Fruit fly (Drosophila melanogaster) whole organism, embryonic: ENCODE measurements around the gene CG34107.

Experiments
- Blimp-1 ChIP-seq: fragments of 200-800 bp; sonication (Bioruptor generic); optimal IDR thresholded peaks from 3 replicates; lab custom pipeline; 2018; ENCODE audit warnings: missing biosample characterization, missing genetic modification characterization, mild to moderate bottlenecking, moderate library complexity, missing genetic modification reagents
- CG11560 ChIP-seq: fragments of 200-800 bp; sonication (Bioruptor generic); IDR thresholded peaks from 3 replicates; pipeline ENCODE4 v1.3.6; 2022; ENCODE audit warnings: missing biosample characterization, missing genetic modification characterization
- CG17328 ChIP-seq: fragments of 200-800 bp; sonication (Bioruptor generic); IDR thresholded peaks from 2 replicates; pipeline ENCODE4 v1.3.6; 2022; ENCODE audit warnings: missing biosample characterization, missing genetic modification characterization
- CG17359 ChIP-seq: fragments of 200-800 bp; sonication (Bioruptor generic); optimal IDR thresholded peaks from 3 replicates; lab custom pipeline; 2018; ENCODE audit warnings: missing biosample characterization, mild to moderate bottlenecking, missing genetic modification characterization, moderate library complexity
- CG17385 ChIP-seq: fragments of 200-800 bp; sonication (Bioruptor generic); optimal IDR thresholded peaks from 3 replicates; lab custom pipeline; 2018; ENCODE audit warnings: missing biosample characterization, mild to moderate bottlenecking, missing genetic modification characterization
- CG1832 ChIP-seq: fragments of 200-800 bp; sonication (Bioruptor generic); optimal IDR thresholded peaks from 2 replicates; lab custom pipeline; 2017; ENCODE audit warnings: missing biosample characterization, mild to moderate bottlenecking, missing genetic modification characterization, inconsistent platforms
- CG3065 ChIP-seq: fragments of 200-800 bp; sonication (Bioruptor generic); optimal IDR thresholded peaks from 2 replicates; lab custom pipeline; 2016; ENCODE audit warnings: missing biosample characterization, missing genetic modification characterization
- CG33557 ChIP-seq: fragments of 200-800 bp; sonication (Bioruptor generic); optimal IDR thresholded peaks from 2 replicates; lab custom pipeline; 2019; ENCODE audit warnings: missing biosample characterization, mild to moderate bottlenecking, missing genetic modification characterization, moderate library complexity
- CG34376 ChIP-seq: fragments of 200-800 bp; sonication (Bioruptor generic); optimal IDR thresholded peaks from 2 replicates; lab custom pipeline; 2018; ENCODE audit warnings: missing biosample characterization, mild to moderate bottlenecking, missing genetic modification characterization
- CG6765 ChIP-seq: fragments of 200-800 bp; sonication (Bioruptor generic); optimal IDR thresholded peaks from 3 replicates; lab custom pipeline; 2017; ENCODE audit warnings: missing biosample characterization, mild to moderate bottlenecking, missing genetic modification characterization
- CG7745 ChIP-seq: fragments of 200-800 bp; sonication (Bioruptor generic); optimal IDR thresholded peaks from 2 replicates; lab custom pipeline; 2018; ENCODE audit warnings: missing biosample characterization, mild to moderate bottlenecking, missing genetic modification characterization, moderate library complexity
- CG8281 ChIP-seq: fragments of 200-800 bp; sonication (Bioruptor generic); optimal IDR thresholded peaks from 2 replicates; lab custom pipeline; 2018; ENCODE audit warnings: missing biosample characterization, mild to moderate bottlenecking, missing genetic modification characterization, moderate library complexity
- CHES-1-like ChIP-seq: fragments of 200-800 bp; sonication (Bioruptor generic); optimal IDR thresholded peaks from 2 replicates; lab custom pipeline; 2016; ENCODE audit warnings: missing biosample characterization, missing genetic modification characterization
- CTCF ChIP-seq: fragments of 200-800 bp; sonication (Bioruptor generic); optimal IDR thresholded peaks from 2 replicates; lab custom pipeline; 2017; ENCODE audit warnings: missing biosample characterization, mild to moderate bottlenecking, missing genetic modification characterization, moderate library complexity
- E2f1 ChIP-seq: fragments of 200-800 bp; sonication (Bioruptor generic); IDR thresholded peaks from 2 replicates; pipeline ENCODE4 v1.3.6; 2022; ENCODE audit warnings: missing biosample characterization, missing genetic modification characterization
- HmgZ ChIP-seq: fragments of 200-800 bp; sonication (Bioruptor generic); optimal IDR thresholded peaks from 2 replicates; lab custom pipeline; 2018; ENCODE audit warnings: missing biosample characterization, mild to moderate bottlenecking, missing genetic modification characterization
- Hr3 ChIP-seq: fragments of 200-800 bp; sonication (Bioruptor generic); optimal IDR thresholded peaks from 3 replicates; lab custom pipeline; 2016; ENCODE audit warnings: missing biosample characterization, missing genetic modification characterization
- Hr78 ChIP-seq, 2 experiments: fragments of 200-800 bp in 1 of 2; fragments of >200 bp in 1 of 2; sonication (Bioruptor generic) in 1 of 2; optimal IDR thresholded peaks; 2 replicates each; lab custom pipeline; 2017 to 2019; ENCODE audit warnings: missing biosample characterization in 2 of 2, missing genetic modification characterization in 2 of 2, mild to moderate bottlenecking in 1 of 2, moderate library complexity in 1 of 2
- Lim3 ChIP-seq: fragments of 200-800 bp; sonication (Bioruptor generic); IDR thresholded peaks from 2 replicates; pipeline ENCODE4 v1.3.6; 2022; ENCODE audit warnings: missing biosample characterization, missing genetic modification characterization
- Max ChIP-seq: fragments of 200-800 bp; sonication (Bioruptor generic); optimal IDR thresholded peaks from 2 replicates; lab custom pipeline; 2016; ENCODE audit warnings: missing biosample characterization, mild to moderate bottlenecking, missing genetic modification characterization
- Med ChIP-seq: fragments of 200-800 bp; sonication (Bioruptor generic); peaks from one replicate; lab custom pipeline; 2016; ENCODE audit warnings: missing biosample characterization, missing genetic modification characterization, mild to moderate bottlenecking, inconsistent platforms, moderate library complexity
- Myb ChIP-seq: fragments of 200-800 bp; sonication (Bioruptor generic); optimal IDR thresholded peaks from 2 replicates; lab custom pipeline; 2016; ENCODE audit warnings: missing biosample characterization, missing genetic modification characterization
- Pdp1 ChIP-seq, 2 experiments: fragments of 200-800 bp; sonication (Bioruptor generic); optimal IDR thresholded peaks; 3 replicates each; lab custom pipeline; 2016; ENCODE audit warnings: missing biosample characterization in 2 of 2, missing genetic modification characterization in 2 of 2, mild to moderate bottlenecking in 1 of 2, moderate library complexity in 1 of 2
- Sin3A ChIP-seq: fragments of >200 bp; optimal IDR thresholded peaks from 2 replicates; lab custom pipeline; 2018
- Sox100B ChIP-seq: fragments of 200-800 bp; sonication (Bioruptor generic); optimal IDR thresholded peaks from 3 replicates; lab custom pipeline; 2018; ENCODE audit warnings: missing biosample characterization, mild to moderate bottlenecking, missing genetic modification characterization
- Sry-β ChIP-seq: fragments of 200-800 bp; sonication (Bioruptor generic); optimal IDR thresholded peaks from 2 replicates; lab custom pipeline; 2018; ENCODE audit warnings: missing biosample characterization, mild to moderate bottlenecking, missing genetic modification characterization, moderate library complexity
- Trl ChIP-seq, 3 experiments: fragments of >200 bp in 2 of 3; fragments of 200-800 bp in 1 of 3; sonication (Bioruptor generic) in 1 of 3; optimal IDR thresholded peaks; 2 replicates in 1 of 3; 3 replicates in 2 of 3; lab custom pipeline; 2016 to 2017; ENCODE audit warnings: missing biosample characterization in 1 of 3, missing genetic modification characterization in 1 of 3
- ato ChIP-seq: fragments of 200-800 bp; sonication (Bioruptor generic); IDR thresholded peaks from 2 replicates; pipeline ENCODE4 v1.3.6; 2022; ENCODE audit warnings: missing biosample characterization, missing genetic modification characterization; ENCODE audit not compliant: partially characterized antibody
- cad ChIP-seq: fragments of >200 bp; optimal IDR thresholded peaks from 2 replicates; lab custom pipeline; 2017; ENCODE audit warnings: missing biosample characterization, missing genetic modification characterization
- cato ChIP-seq: fragments of 200-800 bp; sonication (Bioruptor generic); optimal IDR thresholded peaks from 2 replicates; lab custom pipeline; 2016; ENCODE audit warnings: missing biosample characterization, missing genetic modification characterization, borderline replicate concordance
- cg ChIP-seq: fragments of 200-800 bp; sonication (Bioruptor generic); optimal IDR thresholded peaks from 3 replicates; lab custom pipeline; 2019; ENCODE audit warnings: missing biosample characterization, mild to moderate bottlenecking, missing genetic modification characterization, moderate library complexity
- dmrt99B ChIP-seq: fragments of 200-800 bp; sonication (Bioruptor generic); optimal IDR thresholded peaks from 2 replicates; lab custom pipeline; 2018; ENCODE audit warnings: missing biosample characterization, mild to moderate bottlenecking, missing genetic modification characterization, moderate library complexity
- eve ChIP-seq, 2 experiments: fragments of >200 bp; optimal IDR thresholded peaks; 2 replicates each; lab custom pipeline; 2017; ENCODE audit warnings: missing biosample characterization in 2 of 2, missing genetic modification characterization in 2 of 2
- exex ChIP-seq: fragments of 200-800 bp; sonication (Bioruptor generic); optimal IDR thresholded peaks from 4 replicates; lab custom pipeline; 2018; ENCODE audit warnings: missing biosample characterization, mild to moderate bottlenecking, missing genetic modification characterization, moderate library complexity
- hbn ChIP-seq: fragments of 200-800 bp; sonication (Bioruptor generic); IDR thresholded peaks from 2 replicates; pipeline ENCODE4 v1.3.6; 2022; ENCODE audit warnings: missing biosample characterization, missing genetic modification characterization; ENCODE audit not compliant: partially characterized antibody
- kni ChIP-seq: fragments of 200-800 bp; sonication (Bioruptor generic); optimal IDR thresholded peaks from 3 replicates; lab custom pipeline; 2017; ENCODE audit warnings: mild to moderate bottlenecking, missing biosample characterization, missing genetic modification reagents, missing genetic modification characterization
- lov ChIP-seq, 2 experiments: fragments of 200-800 bp in 1 of 2; fragments of >200 bp in 1 of 2; sonication (Bioruptor generic) in 1 of 2; IDR thresholded peaks in 1 of 2; optimal IDR thresholded peaks in 1 of 2; 2 replicates in 1 of 2; 3 replicates in 1 of 2; pipeline versions ENCODE4 v1.3.6 to Lab custom; 2017 to 2022; ENCODE audit warnings: missing biosample characterization in 1 of 2, missing genetic modification characterization in 1 of 2
- mld ChIP-seq: fragments of 200-800 bp; sonication (Bioruptor generic); IDR thresholded peaks from 3 replicates; pipeline ENCODE4 v1.3.6; 2022; ENCODE audit warnings: missing biosample characterization, missing genetic modification characterization; ENCODE audit not compliant: partially characterized antibody
- nau ChIP-seq: fragments of 200-800 bp; sonication (Bioruptor generic); optimal IDR thresholded peaks from 3 replicates; lab custom pipeline; 2017; ENCODE audit warnings: missing biosample characterization, mild to moderate bottlenecking, missing genetic modification characterization, missing genetic modification reagents
- salm ChIP-seq: fragments of 200-800 bp; sonication (Bioruptor generic); optimal IDR thresholded peaks from 2 replicates; lab custom pipeline; 2018; ENCODE audit warnings: missing biosample characterization, mild to moderate bottlenecking, missing genetic modification characterization
- sd ChIP-seq: fragments of 200-800 bp; sonication (Bioruptor generic); optimal IDR thresholded peaks from 3 replicates; lab custom pipeline; 2018; ENCODE audit warnings: missing biosample characterization, mild to moderate bottlenecking, missing genetic modification characterization, moderate library complexity
- sens ChIP-seq: fragments of 200-800 bp; sonication (Bioruptor generic); peaks from one replicate; lab custom pipeline; 2016; ENCODE audit warnings: missing biosample characterization, missing genetic modification characterization
- seq ChIP-seq: fragments of 200-800 bp; sonication (Bioruptor generic); IDR thresholded peaks from 2 replicates; pipeline ENCODE4 v1.3.6; 2022; ENCODE audit warnings: missing biosample characterization, missing genetic modification characterization
- sqz ChIP-seq: fragments of 200-800 bp; sonication (Bioruptor generic); optimal IDR thresholded peaks from 3 replicates; lab custom pipeline; 2018; ENCODE audit warnings: missing biosample characterization, mild to moderate bottlenecking, missing genetic modification characterization
- sug ChIP-seq: fragments of 200-800 bp; optimal IDR thresholded peaks from 2 replicates; lab custom pipeline; 2019; ENCODE audit warnings: missing biosample characterization, mild to moderate bottlenecking, missing genetic modification characterization, moderate library complexity

Gene CG34107

DNA sequence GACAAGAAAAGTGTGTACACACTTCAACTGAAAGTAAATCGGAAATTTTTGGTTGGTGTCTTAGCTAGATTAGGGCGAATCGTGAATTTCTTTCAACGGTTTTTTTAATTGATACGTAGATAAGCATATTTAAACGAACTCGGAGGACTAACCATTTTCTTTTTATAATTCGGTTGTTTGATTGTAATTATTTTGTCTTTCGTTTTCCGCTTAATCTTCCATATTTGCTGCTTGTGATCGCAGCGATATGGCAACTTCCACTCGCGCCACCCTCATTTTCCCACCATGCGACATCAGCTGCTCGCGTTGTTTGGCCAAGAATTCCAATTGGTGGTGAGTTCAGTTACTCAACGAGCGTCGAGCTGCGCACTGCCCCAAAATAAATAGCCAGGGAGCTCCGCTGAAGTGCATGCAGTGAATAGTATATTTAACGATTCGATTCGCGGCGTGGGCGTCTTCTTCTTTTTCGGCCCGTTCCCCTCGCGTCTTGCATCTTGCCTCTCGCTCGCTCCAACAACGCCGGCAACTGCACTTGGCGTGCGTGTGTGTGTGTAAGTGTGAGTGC is 39.3 kb downstream of the CG34107 start, which contains the start of gene Nuak (continued):
- TF ChIP-seq Sox100B: peak; percentile 30
- TF ChIP-seq Med (GFP tag; lab: Kevin White, UChicago): peak; percentile 100
- TF ChIP-seq CTCF (GFP tag; lab: Kevin White, UChicago): peak; percentile 65
- TF ChIP-seq CG11560 (tag; lab: Robert Waterston, UW): no peak
- no peak for TF ChIP-seq ato (GFP tag; lab: Robert Waterston, UW)
- TF ChIP-seq E2f1 (GFP tag; lab: Robert Waterston, UW): no peak
- TF ChIP-seq hbn (GFP tag; lab: Robert Waterston, UW): no peak
- TF ChIP-seq CG1832 (GFP tag; lab: Kevin White, UChicago): peak; percentile 76
- TF ChIP-seq seq (GFP tag; lab: Robert Waterston, UW): no peak
- peak; percentile 83 for TF ChIP-seq Max (GFP tag; lab: Kevin White, UChicago)
- TF ChIP-seq Sin3A (lab: Kevin White, UChicago): peak; percentile 86
- peak; percentile 88 for TF ChIP-seq dmrt99B
- peak; percentile 91 for TF ChIP-seq HmgZ (tag; lab: Kevin White, UChicago)
- peak; percentile 73 for TF ChIP-seq Blimp-1 (GFP tag; lab: Kevin White, UChicago)
- peak; percentile 74 for TF ChIP-seq cato
- TF ChIP-seq mld (GFP tag; lab: Robert Waterston, UW): no peak
- peak; percentile 74 for TF ChIP-seq CG17359 (tag; lab: Kevin White, UChicago)
- TF ChIP-seq, all 482 proteins: peak for 301

DNA sequence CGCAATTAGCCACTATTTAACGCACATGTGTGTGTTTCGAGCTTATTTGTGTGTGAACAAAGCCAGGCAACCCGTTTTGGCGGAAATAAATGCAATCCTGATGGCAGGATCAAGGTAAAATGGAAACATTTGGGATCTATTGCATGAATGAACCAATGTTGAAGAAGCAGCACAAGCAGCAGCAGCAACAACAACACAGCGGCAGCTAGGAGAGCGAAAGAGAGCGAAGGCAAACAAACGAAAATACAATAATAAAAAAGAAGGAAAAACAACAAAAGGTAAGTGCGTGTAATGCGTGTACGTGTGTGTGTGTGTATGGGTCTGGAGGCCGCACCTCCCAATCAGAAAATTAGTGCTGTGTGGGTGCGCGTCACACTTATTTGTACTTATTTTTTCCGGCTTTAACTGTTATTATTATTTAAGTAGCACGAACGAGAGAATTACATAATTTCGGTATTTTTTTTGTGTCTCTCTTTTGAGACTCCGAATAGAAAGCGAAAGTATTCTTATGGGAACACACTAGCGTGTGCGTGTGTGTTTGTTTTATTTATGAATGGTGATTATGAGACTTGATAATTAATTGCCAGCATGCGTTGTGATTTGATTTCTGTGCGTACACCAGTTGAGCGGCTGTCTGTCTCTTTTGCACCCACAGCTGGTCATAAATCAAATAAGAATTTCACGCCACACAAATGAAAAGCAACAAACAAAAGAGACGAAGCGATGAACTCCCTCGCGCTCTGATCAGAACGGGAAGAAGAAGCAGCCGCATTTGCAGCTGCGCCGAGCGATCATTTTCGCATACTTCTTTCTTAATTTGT is 40.1 kb downstream of the CG34107 start:
- no peak for TF ChIP-seq CG17328
- no peak for TF ChIP-seq Lim3 (GFP tag; lab: Robert Waterston, UW)
- TF ChIP-seq sens: peak; percentile 77
- TF ChIP-seq nau (GFP tag; lab: Kevin White, UChicago): peak; percentile 71
- TF ChIP-seq Hr3: no peak
- TF ChIP-seq sug (tag; lab: Kevin White, UChicago): peak; percentile 41
- peak; percentile 15 for TF ChIP-seq CG34376 (GFP tag; lab: Kevin White, UChicago)
- peak; percentile 18 for TF ChIP-seq CG33557
- TF ChIP-seq CG8281 (tag; lab: Kevin White, UChicago): peak; percentile 31
- TF ChIP-seq CG6765 (GFP tag; lab: Kevin White, UChicago): peak; percentile 11
- no peak for TF ChIP-seq Sry-β
- TF ChIP-seq Myb: no peak
- TF ChIP-seq Trl (optimal IDR thresholded peaks at IDR 0.05; lab: Kevin White, UChicago): peak; percentile 22 to 60
- no peak for TF ChIP-seq Trl (GFP tag; optimal IDR thresholded peaks at IDR 0.05; lab: Kevin White, UChicago)
- TF ChIP-seq cad (GFP tag; lab: Kevin White, UChicago): peak; percentile 5
- peak; percentile 66 for TF ChIP-seq kni (GFP tag; lab: Kevin White, UChicago)
- TF ChIP-seq cg: peak; percentile 90
- no peak for TF ChIP-seq CHES-1-like (GFP tag; lab: Kevin White, UChicago)
- TF ChIP-seq salm: peak; percentile 6
- TF ChIP-seq CG3065 (GFP tag; lab: Kevin White, UChicago): no peak
- peak in 1 of 2 experiments; percentile 38 for TF ChIP-seq eve (GFP tag; optimal IDR thresholded peaks at IDR 0.05; lab: Kevin White, UChicago)
- peak; percentile 91 for TF ChIP-seq CG7745
- TF ChIP-seq Blimp-1 (GFP tag; lab: Kevin White, UChicago): peak; percentile 96
- peak; percentile 12 for TF ChIP-seq CG1832 (GFP tag; lab: Kevin White, UChicago)
- TF ChIP-seq Med (GFP tag; lab: Kevin White, UChicago): peak; percentile 69
- TF ChIP-seq CG17385: peak; percentile 87
- TF ChIP-seq Pdp1 (GFP tag; optimal IDR thresholded peaks at IDR 0.05; lab: Kevin White, UChicago): peak in 1 of 2 experiments; percentile 95
- TF ChIP-seq Hr78 (GFP tag; optimal IDR thresholded peaks at IDR 0.05; lab: Kevin White, UChicago): no peak
- peak; percentile 56 for TF ChIP-seq sqz (GFP tag; lab: Kevin White, UChicago)
- peak; percentile 68 for TF ChIP-seq exex (tag; lab: Kevin White, UChicago)
- peak; percentile 22 for TF ChIP-seq sd (tag; lab: Kevin White, UChicago)
- TF ChIP-seq lov (optimal IDR thresholded peaks at IDR 0.05; lab: Kevin White, UChicago): no peak
- no peak for TF ChIP-seq lov (GFP tag; IDR thresholded peaks at IDR 0.05; lab: Robert Waterston, UW)
